Worm (Caenorhabditis elegans) whole organism, young adult: ENCODE measurements around the gene ced-9.

ENCODE experiments used
- B0019.2 ChIP-seq: fragments of 200-800 bp; sonication (Bioruptor generic); conservative IDR thresholded peaks from 2 replicates; pipeline ENCODE4 v1.3.6; 2022; ENCODE audit warnings: missing genetic modification reagents, missing genetic modification characterization, missing compliant biosample characterization
- D2030.7 ChIP-seq: fragments of 200-800 bp; sonication (Bioruptor generic); IDR thresholded peaks from 2 replicates; pipeline ENCODE4 v1.3.6; 2022; ENCODE audit warnings: missing genetic modification reagents, missing genetic modification characterization, missing compliant biosample characterization
- F33H1.4 ChIP-seq: fragments of 200-800 bp; sonication (Bioruptor generic); IDR thresholded peaks from 2 replicates; pipeline ENCODE4 v1.3.6; 2022; ENCODE audit warnings: missing genetic modification reagents, missing genetic modification characterization, missing compliant biosample characterization
- F55B11.4 ChIP-seq: sonication (generic microtip); optimal IDR thresholded peaks from 2 replicates; lab custom pipeline; 2016; ENCODE audit warnings: missing compliant biosample characterization, missing genetic modification characterization, borderline replicate concordance; ENCODE audit not compliant: insufficient read depth
- ama-1 ChIP-seq, 3 experiments: fragments of 150-350 bp in 1 of 3; sonication (generic microtip) in 2 of 3; optimal IDR thresholded peaks; 2 replicates each; lab custom pipeline; 2014 to 2018; ENCODE audit warnings: missing biosample characterization in 2 of 3, missing genetic modification characterization in 2 of 3, missing genetic modification reagents in 2 of 3
- cebp-2 ChIP-seq: fragments of 200-800 bp; sonication (Bioruptor generic); IDR thresholded peaks from 2 replicates; pipeline ENCODE4 v1.3.6; 2022; ENCODE audit warnings: missing genetic modification characterization, missing compliant biosample characterization
- ceh-58 ChIP-seq: fragments of 200-800 bp; sonication (Bioruptor generic); IDR thresholded peaks from 2 replicates; pipeline ENCODE4 v1.3.6; 2022; ENCODE audit warnings: missing genetic modification characterization, missing compliant biosample characterization
- ceh-91 ChIP-seq: fragments of 200-800 bp; sonication (Bioruptor generic); IDR thresholded peaks from 2 replicates; pipeline ENCODE4 v1.3.6; 2022; ENCODE audit warnings: missing genetic modification reagents, missing genetic modification characterization, missing compliant biosample characterization
- die-1 ChIP-seq: sonication (generic microtip); optimal IDR thresholded peaks from 2 replicates; lab custom pipeline; 2016; ENCODE audit warnings: missing genotype, mild to moderate bottlenecking, missing genetic modification characterization, missing compliant biosample characterization
- dox-1 ChIP-seq: fragments of 200-800 bp; sonication (Bioruptor generic); IDR thresholded peaks from 2 replicates; pipeline ENCODE4 v1.3.6; 2022; ENCODE audit warnings: missing genetic modification reagents, missing genetic modification characterization, missing compliant biosample characterization
- dpff-1 ChIP-seq: sonication (generic microtip); optimal IDR thresholded peaks from 2 replicates; lab custom pipeline; 2017; ENCODE audit warnings: mild to moderate bottlenecking, missing genetic modification characterization, missing compliant biosample characterization
- dpl-1 ChIP-seq: fragments of 150-350 bp; optimal IDR thresholded peaks from 2 replicates; lab custom pipeline; 2014; ENCODE audit warnings: missing biosample characterization, missing genetic modification reagents, missing genetic modification characterization
- efl-1 ChIP-seq: fragments of 150-350 bp; optimal IDR thresholded peaks from 2 replicates; lab custom pipeline; 2014; ENCODE audit warnings: missing biosample characterization, missing genetic modification reagents, missing genetic modification characterization
- ets-4 ChIP-seq: fragments of 200-800 bp; sonication (Bioruptor generic); optimal IDR thresholded peaks from 2 replicates; lab custom pipeline; 2018; ENCODE audit warnings: mild to moderate bottlenecking, missing genetic modification characterization, missing compliant biosample characterization
- hmg-1.2 ChIP-seq: fragments of 200-800 bp; sonication (Bioruptor generic); IDR thresholded peaks from 2 replicates; pipeline ENCODE4 v1.3.6; 2022; ENCODE audit warnings: missing genetic modification reagents, missing genetic modification characterization, missing compliant biosample characterization
- hsf-1 ChIP-seq: fragments of 200-800 bp; sonication (Bioruptor generic); IDR thresholded peaks from 2 replicates; pipeline ENCODE4 v1.3.6; 2022; ENCODE audit warnings: missing genetic modification reagents, missing genetic modification characterization, missing compliant biosample characterization
- lin-35 ChIP-seq, 3 experiments: fragments of 150-350 bp in 2 of 3; sonication (generic microtip) in 1 of 3; optimal IDR thresholded peaks; 2 replicates each; lab custom pipeline; 2014 to 2018; ENCODE audit warnings: missing biosample characterization in 3 of 3, missing genetic modification characterization in 3 of 3, missing genetic modification reagents in 3 of 3
- lin-40 ChIP-seq: sonication (generic microtip); optimal IDR thresholded peaks from 2 replicates; lab custom pipeline; 2016; ENCODE audit warnings: missing genetic modification characterization, mild to moderate bottlenecking, missing compliant biosample characterization, missing genotype, missing genetic modification reagents
- lsl-1 ChIP-seq: fragments of 200-800 bp; sonication (Bioruptor generic); optimal IDR thresholded peaks from 2 replicates; lab custom pipeline; 2018; ENCODE audit warnings: mild to moderate bottlenecking, missing genetic modification characterization, moderate library complexity, missing compliant biosample characterization
- lsy-27 ChIP-seq: sonication (generic microtip); optimal IDR thresholded peaks from 2 replicates; lab custom pipeline; 2017; ENCODE audit warnings: missing genetic modification characterization, mild to moderate bottlenecking, missing compliant biosample characterization, antibody characterized with exemption, missing genotype, borderline replicate concordance; ENCODE audit not compliant: insufficient read depth
- madf-6 ChIP-seq: fragments of 200-800 bp; sonication (Bioruptor generic); IDR thresholded peaks from 2 replicates; pipeline ENCODE4 v1.3.6; 2022; ENCODE audit warnings: missing genetic modification reagents, missing genetic modification characterization, missing compliant biosample characterization
- madf-8 ChIP-seq: fragments of 200-800 bp; sonication (Bioruptor generic); conservative IDR thresholded peaks from 2 replicates; pipeline ENCODE4 v1.3.6; 2022; ENCODE audit warnings: missing genetic modification reagents, missing genetic modification characterization, missing compliant biosample characterization
- mes-4 ChIP-seq: sonication (generic microtip); optimal IDR thresholded peaks from 2 replicates; lab custom pipeline; 2016; ENCODE audit warnings: missing genotype, missing genetic modification characterization, missing compliant biosample characterization
- nfya-1 ChIP-seq: sonication (generic microtip); optimal IDR thresholded peaks from 2 replicates; lab custom pipeline; 2017; ENCODE audit warnings: antibody characterized with exemption, missing compliant biosample characterization, missing genetic modification characterization, borderline replicate concordance; ENCODE audit not compliant: insufficient read depth
- nhr-179 ChIP-seq: sonication (generic microtip); optimal IDR thresholded peaks from 2 replicates; lab custom pipeline; 2016; ENCODE audit warnings: mild to moderate bottlenecking, missing genetic modification characterization, missing compliant biosample characterization
- repo-1 ChIP-seq: sonication (generic microtip); optimal IDR thresholded peaks from 2 replicates; lab custom pipeline; 2017; ENCODE audit warnings: mild to moderate bottlenecking, missing genetic modification characterization, missing compliant biosample characterization
- rpc-1 ChIP-seq, 2 experiments: fragments of 150-350 bp in 1 of 2; sonication (generic microtip) in 1 of 2; optimal IDR thresholded peaks; 2 replicates each; lab custom pipeline; 2014 to 2018; ENCODE audit warnings: missing biosample characterization in 1 of 2, missing genetic modification characterization in 1 of 2, missing genetic modification reagents in 1 of 2, missing genotype in 1 of 2
- sdz-38 ChIP-seq: sonication (generic microtip); optimal IDR thresholded peaks from 2 replicates; lab custom pipeline; 2016; ENCODE audit warnings: missing genotype, missing genetic modification characterization, missing compliant biosample characterization
- tbx-9 ChIP-seq: sonication (generic microtip); optimal IDR thresholded peaks from 2 replicates; lab custom pipeline; 2016; ENCODE audit warnings: borderline replicate concordance, missing genetic modification characterization, inconsistent platforms, missing compliant biosample characterization
- tlf-1 ChIP-seq: fragments of 200-800 bp; sonication (Bioruptor generic); optimal IDR thresholded peaks from 2 replicates; lab custom pipeline; 2018; ENCODE audit warnings: mild to moderate bottlenecking, missing genetic modification characterization, missing compliant biosample characterization
- unc-130 ChIP-seq: sonication (generic microtip); optimal IDR thresholded peaks from 2 replicates; lab custom pipeline; 2016; ENCODE audit warnings: missing genetic modification reagents, missing genetic modification characterization, missing compliant biosample characterization
- unc-62 ChIP-seq: fragments of 150-350 bp; optimal IDR thresholded peaks from 2 replicates; lab custom pipeline; 2014; ENCODE audit warnings: missing biosample characterization, missing genetic modification reagents, missing genetic modification characterization
- zfh-2 ChIP-seq: fragments of 200-800 bp; sonication (Bioruptor generic); conservative IDR thresholded peaks from 2 replicates; pipeline ENCODE4 v1.3.6; 2022; ENCODE audit warnings: missing genetic modification reagents, missing genetic modification characterization, missing compliant biosample characterization
- ztf-25 ChIP-seq: fragments of 200-800 bp; sonication (Bioruptor generic); IDR thresholded peaks from 2 replicates; pipeline ENCODE4 v1.3.6; 2022; ENCODE audit warnings: missing genetic modification reagents, missing genetic modification characterization, missing compliant biosample characterization
- ztf-26 ChIP-seq: sonication (generic microtip); optimal IDR thresholded peaks from 2 replicates; lab custom pipeline; 2017; ENCODE audit warnings: missing genetic modification characterization, missing compliant biosample characterization

The ced-9 gene

DNA sequence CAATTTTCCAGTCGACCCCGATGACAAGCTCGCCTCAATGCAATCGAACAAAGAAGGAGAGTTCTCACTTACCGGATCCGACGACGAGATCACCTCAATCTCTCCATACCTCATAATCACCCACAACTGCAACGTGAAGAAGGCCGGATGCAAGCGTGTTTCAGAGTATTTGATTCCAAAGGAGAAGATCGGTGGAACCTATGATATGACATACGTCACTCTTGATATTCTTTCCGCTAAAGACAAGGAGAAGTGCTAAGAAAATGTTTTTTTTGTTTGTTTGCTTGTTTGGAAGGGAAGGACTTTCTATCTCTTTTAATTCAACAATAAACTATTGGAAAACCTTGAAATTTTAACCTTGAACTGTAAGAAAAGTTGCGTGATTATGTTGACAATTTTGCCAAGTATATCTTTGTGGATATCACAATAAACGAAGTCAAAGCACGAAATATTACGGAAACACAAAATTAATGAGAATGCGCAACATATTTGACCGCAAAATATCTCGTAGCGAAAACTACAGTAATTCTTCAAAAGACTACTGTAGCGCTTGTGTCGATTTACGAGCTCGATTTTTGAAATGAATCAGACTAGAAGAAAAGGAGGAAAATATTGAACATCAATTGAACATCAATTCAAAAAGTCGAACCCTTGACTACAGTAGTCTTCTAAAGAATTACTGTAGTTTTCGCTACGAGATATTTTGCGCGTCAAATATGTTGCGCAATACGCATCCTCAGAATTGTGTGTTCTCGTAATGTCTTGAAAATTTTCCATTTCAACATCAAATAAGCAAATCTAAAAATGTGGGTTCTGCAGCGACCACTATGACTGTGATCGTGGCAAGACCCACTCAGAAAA lies 4.2 kb downstream of the ced-9 start:
- TF ChIP-seq tbx-9 (peak; percentile 39), zfh-2 (GFP tag; lab: Robert Waterston, UW) (no peak), sdz-38 (no peak), dpff-1 (tag; lab: Kevin White, UChicago) (no peak), ets-4 (no peak), F55B11.4 (tag; lab: Kevin White, UChicago) (no peak), F33H1.4 (GFP tag; lab: Robert Waterston, UW) (no peak), ztf-26 (tag; lab: Kevin White, UChicago) (peak; percentile 50), ama-1 (optimal IDR thresholded peaks at IDR 0.05; lab: Kevin White, UChicago) (peak; percentile 78), ama-1 (GFP tag; optimal IDR thresholded peaks at IDR 0.05; lab: Kevin White, UChicago) (no peak), lin-40 (tag; lab: Kevin White, UChicago) (peak; percentile 21), nhr-179 (tag; lab: Kevin White, UChicago) (no peak), cebp-2 (no peak)
- TF ChIP-seq, all 124 proteins: peak for 4

DNA sequence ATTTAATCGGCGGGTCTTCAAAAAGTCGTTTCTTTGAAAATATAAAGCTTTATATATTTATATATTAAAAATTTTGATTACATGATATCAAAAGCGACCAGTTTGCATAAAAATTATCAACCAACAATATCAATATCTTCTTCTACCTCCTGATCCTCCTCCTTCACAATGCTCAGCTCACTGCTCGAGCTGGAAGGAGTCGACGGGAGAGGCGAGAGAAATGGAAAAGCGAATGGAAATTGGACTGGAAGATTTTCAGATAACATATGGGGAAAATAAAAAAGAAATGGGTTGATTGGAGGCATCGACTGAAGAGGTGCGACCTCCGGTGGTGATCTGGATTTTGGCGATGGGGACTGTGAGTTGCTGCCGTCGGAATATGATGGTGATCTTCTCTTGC lies 5.0 kb downstream of the ced-9 start:
- TF ChIP-seq lsy-27 (tag; lab: Kevin White, UChicago) (no peak), madf-8 (GFP tag; lab: Robert Waterston, UW) (no peak), tbx-9 (peak; percentile 12), cebp-2 (0 out of 2 replicates have a peak, but pooled peaks have one; percentile 19), mes-4 (tag; lab: Kevin White, UChicago) (no peak), repo-1 (tag; lab: Kevin White, UChicago) (peak; percentile 21)

DNA sequence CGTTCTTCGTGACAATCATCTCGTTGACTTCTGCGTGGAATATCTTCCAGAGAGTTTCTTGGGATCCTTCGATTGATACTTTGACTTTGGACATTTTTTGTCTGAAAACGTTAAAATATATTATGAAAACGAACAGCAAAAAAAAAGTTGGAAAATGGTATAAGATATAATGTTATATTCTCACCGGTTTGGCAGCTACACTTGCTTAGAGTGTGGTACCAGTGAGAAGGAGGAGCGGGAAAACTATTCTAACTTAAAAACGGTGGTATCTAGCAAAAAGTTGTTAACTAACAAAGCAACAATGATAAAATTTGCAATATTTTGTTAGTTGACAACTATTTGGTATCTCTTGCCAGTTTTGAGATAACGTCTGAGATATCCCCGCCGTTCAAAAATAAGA lies 6.8 kb downstream of the ced-9 start, which contains the start of gene tbx-9:
Gene tbx-9, minus strand, starts transcription at position 101 of the 400 bp plus-strand sequence.
- TF ChIP-seq unc-130 (no peak), die-1 (tag; lab: Kevin White, UChicago) (no peak), ztf-25 (GFP tag; lab: Robert Waterston, UW) (no peak), hmg-1.2 (GFP tag; lab: Robert Waterston, UW) (no peak), nfya-1 (no peak), ceh-58 (no peak)

DNA sequence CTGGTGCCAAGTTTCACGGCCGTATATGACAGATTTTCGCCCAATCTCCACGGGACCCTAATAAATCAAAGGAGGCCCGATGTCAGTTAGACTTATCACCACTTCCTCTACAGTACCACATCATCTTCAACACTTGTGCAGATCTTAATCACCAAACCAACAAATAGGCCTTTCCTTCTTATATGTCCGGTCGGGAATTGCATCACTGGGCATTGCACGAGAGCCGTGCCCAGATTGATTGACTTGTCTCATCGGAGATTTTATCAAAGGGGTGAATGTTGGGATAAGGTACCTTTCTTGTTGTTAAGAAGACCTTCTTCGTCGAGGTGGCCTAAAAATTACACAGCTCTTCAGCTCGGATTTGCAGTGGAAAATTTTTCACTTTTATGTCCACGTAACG lies 9.8 kb downstream of the ced-9 start:
- TF ChIP-seq unc-62 (GFP tag; lab: Kevin White, UChicago) (peak; percentile 56), lin-35 (GFP tag; optimal IDR thresholded peaks at IDR 0.05; lab: Kevin White, UChicago) (no peak)

DNA sequence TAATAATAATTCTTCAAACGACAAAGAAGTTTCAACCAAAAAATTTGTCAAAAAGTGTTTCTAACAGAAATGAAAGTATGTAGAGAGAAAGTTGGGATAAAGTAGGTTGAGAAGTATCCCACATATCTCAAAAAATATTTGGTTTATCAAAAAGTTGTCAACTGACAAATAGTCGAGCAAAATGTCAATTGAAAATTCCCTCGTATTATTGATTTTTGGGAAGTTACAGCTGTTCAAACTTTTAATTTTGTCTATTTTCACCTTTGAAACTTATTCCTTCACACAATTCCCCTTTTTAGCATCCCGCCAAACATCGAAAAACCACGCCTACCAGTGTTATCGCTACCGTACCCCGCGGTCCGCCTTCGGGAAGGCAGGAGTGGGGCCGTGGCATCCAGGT lies 12.1 kb downstream of the ced-9 start, which contains the start of gene tbx-8:
Gene tbx-8, plus strand, starts transcription at position 301 of the 400 bp plus-strand sequence.
- TF ChIP-seq zfh-2 (GFP tag; lab: Robert Waterston, UW): peak; percentile 46; the same call in 1 of the 2 replicates
- TF ChIP-seq ama-1 (optimal IDR thresholded peaks at IDR 0.05; lab: Kevin White, UChicago): no peak
- TF ChIP-seq ama-1 (GFP tag; optimal IDR thresholded peaks at IDR 0.05; lab: Kevin White, UChicago): no peak

DNA sequence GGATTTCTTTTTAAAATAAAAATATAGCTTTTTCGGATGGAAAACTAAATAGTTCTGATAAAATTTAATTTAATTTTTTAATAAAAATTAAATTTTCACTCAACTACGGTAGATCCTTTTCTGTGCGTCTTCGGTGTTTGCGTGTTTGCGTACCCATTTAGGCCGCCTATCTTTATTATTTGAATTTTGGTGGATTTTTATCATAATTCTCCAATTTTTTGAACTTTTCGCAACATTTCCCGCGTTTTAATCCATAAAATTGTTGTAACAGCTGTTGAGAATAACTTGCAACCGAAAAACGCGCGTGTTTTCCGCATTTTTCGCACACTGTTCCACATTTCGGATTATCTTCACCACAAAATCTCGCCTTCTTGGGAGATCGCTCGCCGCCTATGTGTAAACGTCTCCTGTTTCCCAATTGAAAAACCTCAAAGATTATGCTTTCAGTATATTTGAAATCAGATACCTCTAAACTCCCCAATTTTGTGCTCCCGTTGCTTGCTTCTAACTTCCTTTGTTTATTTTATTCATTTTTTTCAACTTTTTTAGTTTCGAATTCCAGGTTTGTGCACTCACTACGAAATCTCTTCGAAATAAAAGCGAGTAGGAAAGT lies 16.7 kb downstream of the ced-9 start, which contains the start of gene T07C4.3:
Gene T07C4.3, plus strand, starts transcription at position 563 of the 613 bp plus-strand sequence.
- peak; percentile 32 for TF ChIP-seq dpl-1
- TF ChIP-seq hsf-1 (GFP tag; lab: Robert Waterston, UW): 0 out of 2 replicates have a peak, but pooled peaks have one; percentile 27
- TF ChIP-seq unc-130: no peak
- TF ChIP-seq madf-6: peak; percentile 79
- TF ChIP-seq F33H1.4 (GFP tag; lab: Robert Waterston, UW): peak; percentile 49; the same call in 1 of the 2 replicates
- TF ChIP-seq D2030.7 (GFP tag; lab: Robert Waterston, UW): peak; percentile 71
- TF ChIP-seq ceh-91 (GFP tag; lab: Robert Waterston, UW): peak; percentile 65
- peak; percentile 83 for TF ChIP-seq lsl-1 (GFP tag; lab: Kevin White, UChicago)
- TF ChIP-seq lin-40 (tag; lab: Kevin White, UChicago): no peak
- no peak for TF ChIP-seq tbx-9
- 0 out of 2 replicates have a peak, but pooled peaks have one; percentile 19 for TF ChIP-seq dox-1 (GFP tag; lab: Robert Waterston, UW)
- peak; percentile 63; the same call in 1 of the 2 replicates for TF ChIP-seq B0019.2 (GFP tag; lab: Robert Waterston, UW)
- TF ChIP-seq madf-8 (GFP tag; lab: Robert Waterston, UW): peak; percentile 59
- peak; percentile 70 for TF ChIP-seq efl-1
- no peak for TF ChIP-seq rpc-1 (optimal IDR thresholded peaks at IDR 0.05; lab: Kevin White, UChicago)
- no peak for TF ChIP-seq rpc-1 (tag; optimal IDR thresholded peaks at IDR 0.05; lab: Kevin White, UChicago)
- TF ChIP-seq tlf-1: peak; percentile 44
